Worm (Caenorhabditis elegans) whole organism, early embryonic: ENCODE data around the gene gst-30.

Experiments
- ama-1 ChIP-seq: fragments of 150-350 bp; optimal IDR thresholded peaks from 2 replicates; lab custom pipeline; 2014
- hmbx-1 ChIP-seq: sonication (generic microtip); optimal IDR thresholded peaks from 2 replicates; lab custom pipeline; 2016; ENCODE audit warnings: mild to moderate bottlenecking, missing genetic modification characterization, missing compliant biosample characterization
- tbx-11 ChIP-seq: fragments of 200-800 bp; sonication (Bioruptor generic); IDR thresholded peaks from 2 replicates; pipeline ENCODE4 v1.3.6; 2022; ENCODE audit warnings: missing genetic modification characterization, missing compliant biosample characterization

DNA sequence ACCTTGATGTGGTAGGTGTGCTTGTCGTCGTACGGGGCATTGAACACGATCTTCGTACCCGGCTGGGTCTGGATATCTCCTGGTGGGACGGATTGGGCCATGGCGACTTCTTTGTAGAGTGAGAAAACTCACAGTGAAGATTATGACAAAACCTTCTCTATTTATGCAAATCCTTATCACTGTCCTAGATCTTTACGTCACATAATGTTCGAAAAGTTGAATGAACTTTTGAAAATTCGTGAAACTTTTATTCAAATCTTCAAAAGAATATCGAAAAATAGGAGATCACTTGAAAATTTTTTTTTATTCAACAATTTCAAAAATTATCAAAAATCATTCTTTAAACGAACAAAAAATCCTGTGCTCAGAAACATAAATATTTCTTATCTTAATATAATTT lies 42.3 kb downstream of the gst-30 start, which contains the start of gene msp-33:
- TF ChIP-seq ama-1 (lab: Kevin White, UChicago) (no peak), hmbx-1 (tag; lab: Kevin White, UChicago) (no peak), tbx-11 (GFP tag; lab: Robert Waterston, UW) (no peak)
